Worm (Caenorhabditis elegans): ENCODE data around the gene F09G8.5.

DNA sequence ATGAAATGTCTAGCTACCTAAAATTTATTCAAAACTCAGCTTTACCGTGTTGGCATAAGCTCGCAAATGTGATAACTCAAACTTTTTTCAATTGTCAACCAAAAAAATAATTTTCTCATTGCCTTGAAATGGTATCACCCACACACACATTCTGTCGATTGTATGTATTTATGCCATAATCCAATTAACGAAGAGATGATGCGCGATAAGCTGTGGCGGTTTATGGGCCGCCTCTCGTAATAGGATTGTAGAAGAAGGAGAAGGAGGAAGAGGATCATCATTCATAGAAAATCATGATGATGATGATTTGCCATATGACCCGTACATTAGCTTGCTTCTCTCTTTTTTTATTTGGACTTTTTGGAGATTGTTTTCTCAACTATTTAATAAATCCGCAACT lies 34.4 kb downstream of the F09G8.5 start:
- TF ChIP-seq nhr-12 (tag; optimal IDR thresholded peaks at IDR 0.05) (no peak), elt-1 (tag; optimal IDR thresholded peaks at IDR 0.05; ENCODE audit: borderline replicate concordance, insufficient read depth) (peak; percentile 43), lin-13 (tag; optimal IDR thresholded peaks at IDR 0.05) (no peak), lin-32 (GFP tag; optimal IDR thresholded peaks at IDR 0.05) (no peak), mab-5 (tag; optimal IDR thresholded peaks at IDR 0.05) (no peak), ztf-11 (tag; optimal IDR thresholded peaks at IDR 0.05) (no peak)
